Fruit fly (Drosophila melanogaster) whole organism, embryonic: Measurements from ENCODE around the gene CG3071.

Experiments
- Atf-2 ChIP-seq: fragments of 200-800 bp; sonication (Bioruptor generic); optimal IDR thresholded peaks from 2 replicates; lab custom pipeline; 2016; ENCODE audit warnings: missing biosample characterization, missing genetic modification characterization
- Blimp-1 ChIP-seq: fragments of 200-800 bp; sonication (Bioruptor generic); optimal IDR thresholded peaks from 3 replicates; lab custom pipeline; 2018; ENCODE audit warnings: missing biosample characterization, missing genetic modification characterization, mild to moderate bottlenecking, moderate library complexity, missing genetic modification reagents
- BtbVII ChIP-seq: fragments of 200-800 bp; sonication (Bioruptor generic); optimal IDR thresholded peaks from 3 replicates; lab custom pipeline; 2017; ENCODE audit warnings: missing biosample characterization, mild to moderate bottlenecking, missing genetic modification characterization
- CG1024 ChIP-seq: fragments of 200-800 bp; sonication (Bioruptor generic); IDR thresholded peaks from 2 replicates; pipeline ENCODE4 v1.3.6; 2022; ENCODE audit warnings: missing biosample characterization, missing genetic modification characterization
- CG10543 ChIP-seq: fragments of 200-800 bp; sonication (Bioruptor generic); optimal IDR thresholded peaks from 3 replicates; lab custom pipeline; 2017; ENCODE audit warnings: missing biosample characterization, mild to moderate bottlenecking, missing genetic modification characterization, moderate library complexity
- CG12155 ChIP-seq: fragments of 200-800 bp; sonication (Bioruptor generic); optimal IDR thresholded peaks from 3 replicates; lab custom pipeline; 2016; ENCODE audit warnings: missing biosample characterization, missing genetic modification characterization
- CG13123 ChIP-seq: fragments of 200-800 bp; sonication (Bioruptor generic); optimal IDR thresholded peaks from 2 replicates; lab custom pipeline; 2016; ENCODE audit warnings: missing biosample characterization, missing genetic modification characterization
- CG14441 ChIP-seq: fragments of 200-800 bp; sonication (Bioruptor generic); IDR thresholded peaks from 2 replicates; pipeline ENCODE4 v1.3.6; 2022; ENCODE audit warnings: missing biosample characterization, missing genetic modification characterization
- CG15696 ChIP-seq: fragments of 200-800 bp; sonication (Bioruptor generic); optimal IDR thresholded peaks from 2 replicates; lab custom pipeline; 2019; ENCODE audit warnings: missing biosample characterization, mild to moderate bottlenecking, missing genetic modification characterization, moderate library complexity
- CG17328 ChIP-seq: fragments of 200-800 bp; sonication (Bioruptor generic); IDR thresholded peaks from 2 replicates; pipeline ENCODE4 v1.3.6; 2022; ENCODE audit warnings: missing biosample characterization, missing genetic modification characterization
- CG1792 ChIP-seq: fragments of 200-800 bp; sonication (Bioruptor generic); optimal IDR thresholded peaks from 2 replicates; lab custom pipeline; 2016; ENCODE audit warnings: missing biosample characterization, missing genetic modification characterization
- CG30020 ChIP-seq: fragments of 200-800 bp; optimal IDR thresholded peaks from 2 replicates; lab custom pipeline; 2019; ENCODE audit warnings: missing biosample characterization, mild to moderate bottlenecking, missing genetic modification characterization, moderate library complexity
- CG30403 ChIP-seq: fragments of 200-800 bp; sonication (Bioruptor generic); optimal IDR thresholded peaks from 3 replicates; lab custom pipeline; 2016; ENCODE audit warnings: missing biosample characterization, missing genetic modification characterization
- CG31441 ChIP-seq: fragments of 200-800 bp; sonication (Bioruptor generic); IDR thresholded peaks from 2 replicates; pipeline ENCODE4 v1.3.6; 2022; ENCODE audit warnings: missing biosample characterization, missing genetic modification characterization
- CG3163 ChIP-seq: fragments of 200-800 bp; sonication (Bioruptor generic); optimal IDR thresholded peaks from 3 replicates; lab custom pipeline; 2016; ENCODE audit warnings: missing biosample characterization, missing genetic modification characterization
- CG33557 ChIP-seq: fragments of 200-800 bp; sonication (Bioruptor generic); optimal IDR thresholded peaks from 2 replicates; lab custom pipeline; 2019; ENCODE audit warnings: missing biosample characterization, mild to moderate bottlenecking, missing genetic modification characterization, moderate library complexity
- CG3407 ChIP-seq: fragments of 200-800 bp; sonication (Bioruptor generic); optimal IDR thresholded peaks from 2 replicates; lab custom pipeline; 2018; ENCODE audit warnings: missing biosample characterization, mild to moderate bottlenecking, missing genetic modification characterization
- CG4360 ChIP-seq: fragments of 200-800 bp; sonication (Bioruptor generic); IDR thresholded peaks from 2 replicates; pipeline ENCODE4 v1.3.6; 2022; ENCODE audit warnings: missing biosample characterization, missing genetic modification characterization
- CG43689 ChIP-seq: fragments of 200-800 bp; sonication (Bioruptor generic); IDR thresholded peaks from 2 replicates; pipeline ENCODE4 v1.3.6; 2022; ENCODE audit warnings: missing biosample characterization, missing genetic modification characterization
- CG6254 ChIP-seq: fragments of 200-800 bp; sonication (Bioruptor generic); optimal IDR thresholded peaks from 3 replicates; lab custom pipeline; 2017; ENCODE audit warnings: mild to moderate bottlenecking, missing biosample characterization, missing genetic modification reagents, missing genetic modification characterization
- CG6765 ChIP-seq: fragments of 200-800 bp; sonication (Bioruptor generic); optimal IDR thresholded peaks from 3 replicates; lab custom pipeline; 2017; ENCODE audit warnings: missing biosample characterization, mild to moderate bottlenecking, missing genetic modification characterization
- CG7372 ChIP-seq: fragments of 200-800 bp; sonication (Bioruptor generic); IDR thresholded peaks from 2 replicates; pipeline ENCODE4 v1.3.6; 2022; ENCODE audit warnings: missing biosample characterization, missing genetic modification characterization
- CG8359 ChIP-seq: fragments of 200-800 bp; sonication (Bioruptor generic); optimal IDR thresholded peaks from 2 replicates; lab custom pipeline; 2017; ENCODE audit warnings: missing biosample characterization, mild to moderate bottlenecking, missing genetic modification characterization, borderline replicate concordance
- CG8924 ChIP-seq: fragments of 200-800 bp; optimal IDR thresholded peaks from 3 replicates; lab custom pipeline; 2019; ENCODE audit warnings: missing biosample characterization, mild to moderate bottlenecking, missing genetic modification characterization, moderate library complexity
- CG9215 ChIP-seq: fragments of 200-800 bp; sonication (Bioruptor generic); IDR thresholded peaks from 2 replicates; pipeline ENCODE4 v1.3.6; 2022; ENCODE audit warnings: missing biosample characterization, missing genetic modification characterization
- CG9932 ChIP-seq: fragments of 200-800 bp; sonication (Bioruptor generic); IDR thresholded peaks from 2 replicates; pipeline ENCODE4 v1.3.6; 2022; ENCODE audit warnings: missing biosample characterization, missing genetic modification characterization
- Dek ChIP-seq: fragments of 200-800 bp; sonication (Bioruptor generic); optimal IDR thresholded peaks from 3 replicates; lab custom pipeline; 2019; ENCODE audit warnings: missing biosample characterization, mild to moderate bottlenecking, missing genetic modification characterization, moderate library complexity
- Doc2 ChIP-seq: fragments of 200-800 bp; sonication (Bioruptor generic); IDR thresholded peaks from 2 replicates; pipeline ENCODE4 v1.3.6; 2022; ENCODE audit warnings: missing biosample characterization, missing genetic modification characterization
- Gug ChIP-seq: fragments of 200-800 bp; sonication (Bioruptor generic); IDR thresholded peaks from 4 replicates; pipeline ENCODE4 v1.3.6; 2022; ENCODE audit warnings: missing biosample characterization, missing genetic modification characterization
- Hmx ChIP-seq: fragments of 200-800 bp; sonication (Bioruptor generic); optimal IDR thresholded peaks from 2 replicates; lab custom pipeline; 2016; ENCODE audit warnings: missing biosample characterization, missing genetic modification characterization
- Hr39 ChIP-seq: fragments of >200 bp; optimal IDR thresholded peaks from 2 replicates; lab custom pipeline; 2017
- Med ChIP-seq: fragments of 200-800 bp; sonication (Bioruptor generic); peaks from one replicate; lab custom pipeline; 2016; ENCODE audit warnings: missing biosample characterization, missing genetic modification characterization, mild to moderate bottlenecking, inconsistent platforms, moderate library complexity
- NC2α ChIP-seq: fragments of 200-800 bp; sonication (Bioruptor generic); optimal IDR thresholded peaks from 2 replicates; lab custom pipeline; 2016; ENCODE audit warnings: missing biosample characterization, missing genetic modification characterization
- NFAT ChIP-seq: fragments of 200-800 bp; sonication (Bioruptor generic); IDR thresholded peaks from 2 replicates; pipeline ENCODE4 v1.3.6; 2022; ENCODE audit warnings: missing biosample characterization, missing genetic modification characterization
- Nf-YB ChIP-seq: fragments of 200-800 bp; sonication (Bioruptor generic); optimal IDR thresholded peaks from 3 replicates; lab custom pipeline; 2019; ENCODE audit warnings: missing biosample characterization, mild to moderate bottlenecking, missing genetic modification characterization, moderate library complexity
- Ptx1 ChIP-seq: fragments of 200-800 bp; sonication (Bioruptor generic); IDR thresholded peaks from 2 replicates; pipeline ENCODE4 v1.3.6; 2022; ENCODE audit warnings: missing biosample characterization, missing genetic modification characterization
- ab ChIP-seq: fragments of 200-800 bp; sonication (Bioruptor generic); optimal IDR thresholded peaks from 2 replicates; lab custom pipeline; 2016; ENCODE audit warnings: missing biosample characterization, missing genetic modification characterization
- ci ChIP-seq: fragments of 200-800 bp; sonication (Bioruptor generic); IDR thresholded peaks from 3 replicates; pipeline ENCODE4 v1.3.6; 2022; ENCODE audit warnings: missing biosample characterization, missing genetic modification characterization
- gsb ChIP-seq: fragments of 200-800 bp; sonication (Bioruptor generic); IDR thresholded peaks from 2 replicates; pipeline ENCODE4 v1.3.6; 2022; ENCODE audit warnings: missing biosample characterization, missing genetic modification characterization
- gsb-n ChIP-seq: fragments of 200-800 bp; sonication (Bioruptor generic); optimal IDR thresholded peaks from 3 replicates; lab custom pipeline; 2018; ENCODE audit warnings: missing biosample characterization, mild to moderate bottlenecking, missing genetic modification characterization
- inv ChIP-seq: fragments of 200-800 bp; sonication (Bioruptor generic); IDR thresholded peaks from 2 replicates; pipeline ENCODE4 v1.3.6; 2022; ENCODE audit warnings: missing biosample characterization, missing genetic modification characterization; ENCODE audit not compliant: partially characterized antibody
- lilli ChIP-seq: fragments of 200-800 bp; sonication (Bioruptor generic); optimal IDR thresholded peaks from 3 replicates; lab custom pipeline; 2016; ENCODE audit warnings: missing biosample characterization, missing genetic modification characterization
- nau ChIP-seq: fragments of 200-800 bp; sonication (Bioruptor generic); optimal IDR thresholded peaks from 3 replicates; lab custom pipeline; 2017; ENCODE audit warnings: missing biosample characterization, mild to moderate bottlenecking, missing genetic modification characterization, missing genetic modification reagents
- ranshi ChIP-seq: fragments of 200-800 bp; sonication (Bioruptor generic); IDR thresholded peaks from 2 replicates; pipeline ENCODE4 v1.3.6; 2022; ENCODE audit warnings: missing biosample characterization, missing genetic modification characterization
- sens ChIP-seq: fragments of 200-800 bp; sonication (Bioruptor generic); peaks from one replicate; lab custom pipeline; 2016; ENCODE audit warnings: missing biosample characterization, missing genetic modification characterization
- ssp ChIP-seq: fragments of 200-800 bp; sonication (Bioruptor generic); IDR thresholded peaks from 2 replicates; pipeline ENCODE4 v1.3.6; 2022; ENCODE audit warnings: missing biosample characterization, missing genetic modification characterization
- tap ChIP-seq: fragments of 200-800 bp; optimal IDR thresholded peaks from 3 replicates; lab custom pipeline; 2019; ENCODE audit warnings: missing biosample characterization, mild to moderate bottlenecking, missing genetic modification characterization, moderate library complexity
- tll ChIP-seq, 2 experiments: fragments of 200-800 bp in 1 of 2; fragments of >200 bp in 1 of 2; sonication (Bioruptor generic) in 1 of 2; optimal IDR thresholded peaks; 2 replicates each; lab custom pipeline; 2017 to 2019; ENCODE audit warnings: missing biosample characterization in 2 of 2, missing genetic modification characterization in 2 of 2, mild to moderate bottlenecking in 1 of 2, moderate library complexity in 1 of 2
- unpg ChIP-seq: fragments of 200-800 bp; sonication (Bioruptor generic); optimal IDR thresholded peaks from 3 replicates; lab custom pipeline; 2018; ENCODE audit warnings: missing biosample characterization, mild to moderate bottlenecking, missing genetic modification characterization, moderate library complexity
- wor ChIP-seq: fragments of 200-800 bp; sonication (Bioruptor generic); IDR thresholded peaks from 2 replicates; pipeline ENCODE4 v1.3.6; 2022; ENCODE audit warnings: missing biosample characterization, missing genetic modification characterization

CG3071 gene

dm6 chrX:2298708-2299370, 36.2 kb downstream of the CG3071 start (continued):
- TF ChIP-seq lilli (GFP tag; lab: Kevin White, UChicago) (peak; percentile 75), CG12155 (GFP tag; lab: Kevin White, UChicago) (peak; percentile 59), Nf-YB (GFP tag; lab: Kevin White, UChicago) (peak; percentile 75), ranshi (GFP tag; lab: Robert Waterston, UW) (peak; percentile 71), inv (GFP tag; lab: Robert Waterston, UW) (no peak), Doc2 (no peak), Dek (tag; lab: Kevin White, UChicago) (peak; percentile 43), sens (GFP tag; lab: Kevin White, UChicago) (peak; percentile 99), CG1792 (GFP tag; lab: Kevin White, UChicago) (peak; percentile 52), Hmx (GFP tag; lab: Kevin White, UChicago) (no peak), unpg (GFP tag; lab: Kevin White, UChicago) (peak; percentile 89), gsb (no peak), CG3163 (GFP tag; lab: Kevin White, UChicago) (peak; percentile 54), ab (GFP tag; lab: Kevin White, UChicago) (peak; percentile 67), CG9215 (GFP tag; lab: Robert Waterston, UW) (peak; percentile 27; the same call in 1 of the 2 replicates), Gug (GFP tag; lab: Robert Waterston, UW) (peak; percentile 54; the same call in 2 of the 4 replicates), Blimp-1 (GFP tag; lab: Kevin White, UChicago) (peak; percentile 86), Med (GFP tag; lab: Kevin White, UChicago) (peak; percentile 97), CG9932 (GFP tag; lab: Robert Waterston, UW) (no peak), ssp (peak; percentile 51; the same call in 1 of the 2 replicates), CG6765 (GFP tag; lab: Kevin White, UChicago) (no peak), NFAT (GFP tag; lab: Robert Waterston, UW) (0 out of 2 replicates have a peak, but pooled peaks have one; percentile 41), CG30403 (peak; percentile 78), BtbVII (GFP tag; lab: Kevin White, UChicago) (peak; percentile 15), CG10543 (GFP tag; lab: Kevin White, UChicago) (no peak), ci (peak; percentile 98), CG3407 (GFP tag; lab: Kevin White, UChicago) (peak; percentile 83), CG6254 (peak; percentile 72), Atf-2 (peak; percentile 70), CG7372 (GFP tag; lab: Robert Waterston, UW) (peak; percentile 47; the same call in 1 of the 2 replicates), CG8924 (tag; lab: Kevin White, UChicago) (peak; percentile 93), CG8359 (GFP tag; lab: Kevin White, UChicago) (peak; percentile 69), CG33557 (GFP tag; lab: Kevin White, UChicago) (peak; percentile 78), CG1024 (GFP tag; lab: Robert Waterston, UW) (peak; percentile 76), CG15696 (tag; lab: Kevin White, UChicago) (peak; percentile 75), CG31441 (GFP tag; lab: Robert Waterston, UW) (peak; percentile 89), CG14441 (GFP tag; lab: Robert Waterston, UW) (peak; percentile 73), wor (GFP tag; lab: Robert Waterston, UW) (peak; percentile 68), CG17328 (GFP tag; lab: Robert Waterston, UW) (peak; percentile 94), CG13123 (peak; percentile 60), tap (peak; percentile 84), CG30020 (peak; percentile 56), CG4360 (GFP tag; lab: Robert Waterston, UW) (peak; percentile 80), Hr39 (lab: Kevin White, UChicago) (no peak), CG43689 (GFP tag; lab: Robert Waterston, UW) (peak; percentile 72), Ptx1 (GFP tag; lab: Robert Waterston, UW) (peak; percentile 77), nau (peak; percentile 70), NC2α (GFP tag; lab: Kevin White, UChicago) (peak; percentile 79), gsb-n (peak; percentile 91), tll (GFP tag; optimal IDR thresholded peaks at IDR 0.05; lab: Kevin White, UChicago) (peak in 1 of 2 experiments; percentile 75)
